Fruit fly (Drosophila melanogaster) whole organism, embryonic: ENCODE results near the gene Lst8.
A peak's percentile ranks its signal among the peaks of the same experiment; 100 is the strongest.

ENCODE experiments used
- Ada2b ChIP-seq: fragments of 200-800 bp; sonication (Bioruptor generic); IDR thresholded peaks from 2 replicates; pipeline ENCODE4 v1.3.6; 2022; ENCODE audit warnings: missing biosample characterization, missing genetic modification characterization
- CG10654 ChIP-seq: fragments of 200-800 bp; sonication (Bioruptor generic); optimal IDR thresholded peaks from 2 replicates; lab custom pipeline; 2016; ENCODE audit warnings: missing biosample characterization, missing genetic modification characterization
- CG11085 ChIP-seq: fragments of 200-800 bp; sonication (Bioruptor generic); IDR thresholded peaks from 2 replicates; pipeline ENCODE4 v1.3.6; 2022; ENCODE audit warnings: missing biosample characterization, missing genetic modification characterization
- CG11696 ChIP-seq: fragments of 200-800 bp; sonication (Bioruptor generic); IDR thresholded peaks from 2 replicates; pipeline ENCODE4 v1.3.6; 2022; ENCODE audit warnings: missing biosample characterization, missing genetic modification characterization
- CG12071 ChIP-seq: fragments of 200-800 bp; sonication (Bioruptor generic); optimal IDR thresholded peaks from 3 replicates; lab custom pipeline; 2018; ENCODE audit warnings: missing biosample characterization, mild to moderate bottlenecking, missing genetic modification characterization
- CG12236 ChIP-seq: fragments of 200-800 bp; sonication (Bioruptor generic); optimal IDR thresholded peaks from 2 replicates; lab custom pipeline; 2016; ENCODE audit warnings: missing biosample characterization, missing genetic modification characterization
- CG13424 ChIP-seq: fragments of 200-800 bp; sonication (Bioruptor generic); optimal IDR thresholded peaks from 2 replicates; lab custom pipeline; 2019; ENCODE audit warnings: missing biosample characterization, mild to moderate bottlenecking, missing genetic modification characterization, moderate library complexity
- CG14050 ChIP-seq: fragments of 200-800 bp; sonication (Bioruptor generic); IDR thresholded peaks from 3 replicates; pipeline ENCODE4 v1.3.6; 2022; ENCODE audit warnings: missing biosample characterization, missing genetic modification characterization
- CG1529 ChIP-seq: fragments of 200-800 bp; sonication (Bioruptor generic); optimal IDR thresholded peaks from 3 replicates; lab custom pipeline; 2018; ENCODE audit warnings: missing biosample characterization, missing genetic modification characterization
- CG15479 ChIP-seq: fragments of 200-800 bp; sonication (Bioruptor generic); optimal IDR thresholded peaks from 3 replicates; lab custom pipeline; 2019; ENCODE audit warnings: missing biosample characterization, mild to moderate bottlenecking, missing genetic modification characterization, moderate library complexity
- CG15514 ChIP-seq: fragments of 200-800 bp; sonication (Bioruptor generic); optimal IDR thresholded peaks from 3 replicates; lab custom pipeline; 2017; ENCODE audit warnings: missing biosample characterization, missing genetic modification characterization, mild to moderate bottlenecking, moderate library complexity, missing genetic modification reagents
- CG16863 ChIP-seq: fragments of 200-800 bp; sonication (Bioruptor generic); optimal IDR thresholded peaks from 3 replicates; lab custom pipeline; 2016; ENCODE audit warnings: missing biosample characterization, missing genetic modification characterization
- CG17385 ChIP-seq: fragments of 200-800 bp; sonication (Bioruptor generic); optimal IDR thresholded peaks from 3 replicates; lab custom pipeline; 2018; ENCODE audit warnings: missing biosample characterization, mild to moderate bottlenecking, missing genetic modification characterization
- CG18599 ChIP-seq: fragments of 200-800 bp; sonication (Bioruptor generic); optimal IDR thresholded peaks from 3 replicates; lab custom pipeline; 2017; ENCODE audit warnings: missing biosample characterization, missing genetic modification characterization, mild to moderate bottlenecking, moderate library complexity, missing genetic modification reagents
- CG18764 ChIP-seq: fragments of 200-800 bp; sonication (Bioruptor generic); optimal IDR thresholded peaks from 3 replicates; lab custom pipeline; 2016; ENCODE audit warnings: missing biosample characterization, missing genetic modification characterization
- CG6791 ChIP-seq: fragments of 200-800 bp; sonication (Bioruptor generic); IDR thresholded peaks from 3 replicates; pipeline ENCODE4 v1.3.6; 2022; ENCODE audit warnings: missing biosample characterization, missing genetic modification characterization; ENCODE audit not compliant: partially characterized antibody
- CG7357 ChIP-seq: fragments of 200-800 bp; sonication (Bioruptor generic); IDR thresholded peaks from 3 replicates; pipeline ENCODE4 v1.3.6; 2022; ENCODE audit warnings: missing biosample characterization, missing genetic modification characterization
- CG7556 ChIP-seq: fragments of 200-800 bp; sonication (Bioruptor generic); optimal IDR thresholded peaks from 2 replicates; lab custom pipeline; 2017; ENCODE audit warnings: missing biosample characterization, mild to moderate bottlenecking, missing genetic modification characterization
- CG8290 ChIP-seq, 3 experiments: fragments of 200-800 bp; sonication (Bioruptor generic); optimal IDR thresholded peaks; 2 replicates each; lab custom pipeline; 2016 to 2019; ENCODE audit warnings: missing biosample characterization in 3 of 3, missing genetic modification characterization in 3 of 3, mild to moderate bottlenecking in 2 of 3, moderate library complexity in 1 of 3
- CG9817 ChIP-seq: fragments of 200-800 bp; sonication (Bioruptor generic); optimal IDR thresholded peaks from 2 replicates; lab custom pipeline; 2018; ENCODE audit warnings: missing biosample characterization, mild to moderate bottlenecking, missing genetic modification characterization, moderate library complexity
- CG9876 ChIP-seq: fragments of 200-800 bp; sonication (Bioruptor generic); optimal IDR thresholded peaks from 2 replicates; lab custom pipeline; 2016; ENCODE audit warnings: missing biosample characterization, missing genetic modification characterization
- D ChIP-seq, 2 experiments: fragments of 200-800 bp in 1 of 2; fragments of >200 bp in 1 of 2; sonication (Bioruptor generic) in 1 of 2; optimal IDR thresholded peaks; 2 replicates in 1 of 2; 3 replicates in 1 of 2; lab custom pipeline; 2017; ENCODE audit warnings: mild to moderate bottlenecking in 1 of 2, missing biosample characterization in 1 of 2, missing genetic modification characterization in 1 of 2, missing genetic modification reagents in 1 of 2
- Doc3 ChIP-seq: fragments of 200-800 bp; sonication (Bioruptor generic); IDR thresholded peaks from 3 replicates; pipeline ENCODE4 v1.3.6; 2022; ENCODE audit warnings: missing biosample characterization, missing genetic modification characterization; ENCODE audit not compliant: partially characterized antibody
- Dref ChIP-seq: fragments of 200-800 bp; sonication (Bioruptor generic); IDR thresholded peaks from 2 replicates; pipeline ENCODE4 v1.3.6; 2022; ENCODE audit warnings: missing biosample characterization, missing genetic modification characterization
- E2f2 ChIP-seq: fragments of 200-800 bp; sonication (Bioruptor generic); IDR thresholded peaks from 2 replicates; pipeline ENCODE4 v1.3.6; 2022; ENCODE audit warnings: missing biosample characterization, missing genetic modification characterization
- Eip74EF ChIP-seq, 2 experiments: fragments of 200-800 bp in 1 of 2; fragments of >200 bp in 1 of 2; sonication (Bioruptor generic) in 1 of 2; optimal IDR thresholded peaks; 2 replicates each; lab custom pipeline; 2017 to 2019; ENCODE audit warnings: missing biosample characterization in 2 of 2, missing genetic modification characterization in 2 of 2, mild to moderate bottlenecking in 1 of 2, moderate library complexity in 1 of 2
- Fer3 ChIP-seq: fragments of 200-800 bp; sonication (Bioruptor generic); optimal IDR thresholded peaks from 2 replicates; lab custom pipeline; 2018; ENCODE audit warnings: missing biosample characterization, mild to moderate bottlenecking, missing genetic modification characterization, moderate library complexity
- H15 ChIP-seq: fragments of 200-800 bp; sonication (Bioruptor generic); IDR thresholded peaks from 3 replicates; pipeline ENCODE4 v1.3.6; 2022; ENCODE audit warnings: missing biosample characterization, missing genetic modification characterization
- Hey ChIP-seq: fragments of 200-800 bp; sonication (Bioruptor generic); optimal IDR thresholded peaks from 3 replicates; lab custom pipeline; 2018; ENCODE audit warnings: missing biosample characterization, mild to moderate bottlenecking, missing genetic modification characterization
- Hmx ChIP-seq: fragments of 200-800 bp; sonication (Bioruptor generic); optimal IDR thresholded peaks from 2 replicates; lab custom pipeline; 2016; ENCODE audit warnings: missing biosample characterization, missing genetic modification characterization
- Hr3 ChIP-seq: fragments of 200-800 bp; sonication (Bioruptor generic); optimal IDR thresholded peaks from 3 replicates; lab custom pipeline; 2016; ENCODE audit warnings: missing biosample characterization, missing genetic modification characterization
- MBD-R2 ChIP-seq: fragments of 200-800 bp; sonication (Bioruptor generic); IDR thresholded peaks from 2 replicates; pipeline ENCODE4 v1.3.6; 2022; ENCODE audit warnings: missing biosample characterization, missing genetic modification characterization
- Meics ChIP-seq: fragments of 200-800 bp; sonication (Bioruptor generic); optimal IDR thresholded peaks from 2 replicates; lab custom pipeline; 2017; ENCODE audit warnings: missing biosample characterization, mild to moderate bottlenecking, missing genetic modification characterization
- Optix ChIP-seq: fragments of 200-800 bp; sonication (Bioruptor generic); IDR thresholded peaks from 3 replicates; pipeline ENCODE4 v1.3.6; 2022; ENCODE audit warnings: missing biosample characterization, missing genetic modification characterization
- Poxn ChIP-seq: fragments of 200-800 bp; sonication (Bioruptor generic); IDR thresholded peaks from 2 replicates; pipeline ENCODE4 v1.3.6; 2022; ENCODE audit warnings: missing biosample characterization, missing genetic modification characterization
- Ptx1 ChIP-seq: fragments of 200-800 bp; sonication (Bioruptor generic); IDR thresholded peaks from 2 replicates; pipeline ENCODE4 v1.3.6; 2022; ENCODE audit warnings: missing biosample characterization, missing genetic modification characterization
- dimm ChIP-seq: fragments of 200-800 bp; sonication (Bioruptor generic); IDR thresholded peaks from 2 replicates; pipeline ENCODE4 v1.3.6; 2022; ENCODE audit warnings: missing biosample characterization, missing genetic modification characterization
- dmrt99B ChIP-seq: fragments of 200-800 bp; sonication (Bioruptor generic); optimal IDR thresholded peaks from 2 replicates; lab custom pipeline; 2018; ENCODE audit warnings: missing biosample characterization, mild to moderate bottlenecking, missing genetic modification characterization, moderate library complexity
- exex ChIP-seq: fragments of 200-800 bp; sonication (Bioruptor generic); optimal IDR thresholded peaks from 4 replicates; lab custom pipeline; 2018; ENCODE audit warnings: missing biosample characterization, mild to moderate bottlenecking, missing genetic modification characterization, moderate library complexity
- fru ChIP-seq: fragments of >200 bp; optimal IDR thresholded peaks from 2 replicates; lab custom pipeline; 2017
- fu2 ChIP-seq: fragments of 200-800 bp; sonication (Bioruptor generic); optimal IDR thresholded peaks from 2 replicates; lab custom pipeline; 2016; ENCODE audit warnings: missing biosample characterization, missing genetic modification characterization
- org-1 ChIP-seq: fragments of 200-800 bp; sonication (Bioruptor generic); optimal IDR thresholded peaks from 2 replicates; lab custom pipeline; 2017; ENCODE audit warnings: missing biosample characterization, missing genetic modification characterization
- pfk ChIP-seq: fragments of 200-800 bp; sonication (Bioruptor generic); optimal IDR thresholded peaks from 2 replicates; lab custom pipeline; 2018; ENCODE audit warnings: missing biosample characterization, mild to moderate bottlenecking, missing genetic modification characterization, moderate library complexity
- pita ChIP-seq: fragments of 200-800 bp; sonication (Bioruptor generic); optimal IDR thresholded peaks from 2 replicates; lab custom pipeline; 2017; ENCODE audit warnings: missing biosample characterization, mild to moderate bottlenecking, missing genetic modification characterization
- rib ChIP-seq: fragments of 200-800 bp; sonication (Bioruptor generic); IDR thresholded peaks from 2 replicates; pipeline ENCODE4 v1.3.6; 2022; ENCODE audit warnings: missing biosample characterization, missing genetic modification characterization
- seq ChIP-seq: fragments of 200-800 bp; sonication (Bioruptor generic); IDR thresholded peaks from 2 replicates; pipeline ENCODE4 v1.3.6; 2022; ENCODE audit warnings: missing biosample characterization, missing genetic modification characterization
- sna ChIP-seq: fragments of 200-800 bp; sonication (Bioruptor generic); IDR thresholded peaks from 2 replicates; pipeline ENCODE4 v1.3.6; 2022; ENCODE audit warnings: missing biosample characterization, missing genetic modification characterization; ENCODE audit not compliant: partially characterized antibody
- so ChIP-seq: fragments of 200-800 bp; sonication (Bioruptor generic); IDR thresholded peaks from 3 replicates; pipeline ENCODE4 v1.3.6; 2022; ENCODE audit warnings: missing biosample characterization, missing genetic modification characterization
- sug ChIP-seq: fragments of 200-800 bp; optimal IDR thresholded peaks from 2 replicates; lab custom pipeline; 2019; ENCODE audit warnings: missing biosample characterization, mild to moderate bottlenecking, missing genetic modification characterization, moderate library complexity
- tgo ChIP-seq: fragments of 200-800 bp; sonication (Bioruptor generic); IDR thresholded peaks from 3 replicates; pipeline ENCODE4 v1.3.6; 2022; ENCODE audit warnings: missing biosample characterization, missing genetic modification characterization
- ttk ChIP-seq: fragments of 200-800 bp; sonication (Bioruptor generic); IDR thresholded peaks from 2 replicates; pipeline ENCODE4 v2.1.2; 2022; ENCODE audit warnings: missing biosample characterization, missing genetic modification characterization
- usp ChIP-seq: fragments of >200 bp; optimal IDR thresholded peaks from 2 replicates; lab custom pipeline; 2017; ENCODE audit warnings: missing biosample characterization, missing genetic modification characterization

The Lst8 gene

dm6 chrX:9615471-9615870 lies 9.7 kb upstream of the Lst8 start (continued):
- TF ChIP-seq dimm (GFP tag; lab: Robert Waterston, UW): no peak
- TF ChIP-seq CG12236: no peak
- no peak for TF ChIP-seq Ada2b (GFP tag; lab: Robert Waterston, UW)
- TF ChIP-seq H15: no peak
- no peak for TF ChIP-seq CG8290 (GFP tag; optimal IDR thresholded peaks at IDR 0.05; lab: Kevin White, UChicago)
- TF ChIP-seq CG8290 (tag; optimal IDR thresholded peaks at IDR 0.05; lab: Kevin White, UChicago): no peak
- no peak for TF ChIP-seq Hey (tag; lab: Kevin White, UChicago)
- no peak for TF ChIP-seq D (optimal IDR thresholded peaks at IDR 0.05; lab: Kevin White, UChicago)
- peak; percentile 50 for TF ChIP-seq D (GFP tag; optimal IDR thresholded peaks at IDR 0.05; lab: Kevin White, UChicago)
- peak in 1 of 2 experiments; percentile 18 for TF ChIP-seq Eip74EF (GFP tag; optimal IDR thresholded peaks at IDR 0.05; lab: Kevin White, UChicago)
- TF ChIP-seq Dref (GFP tag; lab: Robert Waterston, UW): no peak
- TF ChIP-seq org-1: peak; percentile 32
- no peak for TF ChIP-seq ttk
- no peak for TF ChIP-seq fu2 (GFP tag; lab: Kevin White, UChicago)
- no peak for TF ChIP-seq Meics (GFP tag; lab: Kevin White, UChicago)
- TF ChIP-seq E2f2: no peak
- peak; percentile 31 for TF ChIP-seq CG13424 (tag; lab: Kevin White, UChicago)
- no peak for TF ChIP-seq pita (GFP tag; lab: Kevin White, UChicago)
- no peak for TF ChIP-seq CG14050 (GFP tag; lab: Robert Waterston, UW)
- no peak for TF ChIP-seq CG15479
- no peak for TF ChIP-seq CG9817 (tag; lab: Kevin White, UChicago)
- TF ChIP-seq exex (tag; lab: Kevin White, UChicago): no peak
- TF ChIP-seq Optix: no peak
- TF ChIP-seq CG12071 (GFP tag; lab: Kevin White, UChicago): no peak
- TF ChIP-seq CG9876: no peak
- no peak for TF ChIP-seq Ptx1
- TF ChIP-seq rib: no peak
- TF ChIP-seq CG11085 (GFP tag; lab: Robert Waterston, UW): no peak
- no peak for TF ChIP-seq CG18599
- no peak for TF ChIP-seq CG10654 (GFP tag; lab: Kevin White, UChicago)
- TF ChIP-seq CG18764 (GFP tag; lab: Kevin White, UChicago): no peak
- no peak for TF ChIP-seq tgo (GFP tag; lab: Robert Waterston, UW)
- TF ChIP-seq Hr3 (GFP tag; lab: Kevin White, UChicago): no peak
- TF ChIP-seq pfk (GFP tag; lab: Kevin White, UChicago): no peak
- no peak for TF ChIP-seq MBD-R2 (GFP tag; lab: Robert Waterston, UW)
- peak; percentile 54 for TF ChIP-seq dmrt99B
- no peak for TF ChIP-seq seq (GFP tag; lab: Robert Waterston, UW)
- no peak for TF ChIP-seq CG6791
- TF ChIP-seq fru (lab: Kevin White, UChicago): no peak
- TF ChIP-seq CG7556 (GFP tag; lab: Kevin White, UChicago): peak; percentile 60
- no peak for TF ChIP-seq CG11696 (GFP tag; lab: Robert Waterston, UW)
- no peak for TF ChIP-seq Fer3 (tag; lab: Kevin White, UChicago)
- TF ChIP-seq Poxn (GFP tag; lab: Robert Waterston, UW): no peak
- no peak for TF ChIP-seq CG17385 (GFP tag; lab: Kevin White, UChicago)
- no peak for TF ChIP-seq CG15514 (GFP tag; lab: Kevin White, UChicago)
- TF ChIP-seq so (GFP tag; lab: Robert Waterston, UW): no peak
- no peak for TF ChIP-seq Hmx (GFP tag; lab: Kevin White, UChicago)
- TF ChIP-seq sug: no peak
- TF ChIP-seq usp (GFP tag; lab: Kevin White, UChicago): no peak
- no peak for TF ChIP-seq sna (GFP tag; lab: Robert Waterston, UW)
- peak; percentile 22 for TF ChIP-seq CG1529 (GFP tag; lab: Kevin White, UChicago)
- no peak for TF ChIP-seq CG7357
- no peak for TF ChIP-seq Doc3
- no peak for TF ChIP-seq CG16863 (GFP tag; lab: Kevin White, UChicago)
